Fruit fly (Drosophila melanogaster) whole organism, embryonic: ENCODE results near the gene Patr-1.

ENCODE experiments used
- Awh ChIP-seq: fragments of 200-800 bp; sonication (Bioruptor generic); IDR thresholded peaks from 2 replicates; pipeline ENCODE4, ENCODE4 v1.3.6; 2022; ENCODE audit warnings: missing biosample characterization, missing genetic modification characterization
- CG10543 ChIP-seq: fragments of 200-800 bp; sonication (Bioruptor generic); optimal IDR thresholded peaks from 3 replicates; lab custom pipeline; 2017; ENCODE audit warnings: missing biosample characterization, mild to moderate bottlenecking, missing genetic modification characterization, moderate library complexity
- CG11504 ChIP-seq: fragments of 200-800 bp; sonication (Bioruptor generic); optimal IDR thresholded peaks from 3 replicates; lab custom pipeline; 2019; ENCODE audit warnings: missing biosample characterization, mild to moderate bottlenecking, missing genetic modification characterization, moderate library complexity
- CG11723 ChIP-seq: fragments of 200-800 bp; sonication (Bioruptor generic); optimal IDR thresholded peaks from 2 replicates; lab custom pipeline; 2017; ENCODE audit warnings: missing biosample characterization, mild to moderate bottlenecking, missing genetic modification characterization
- CG12104 ChIP-seq: fragments of 200-800 bp; sonication (Bioruptor generic); optimal IDR thresholded peaks from 3 replicates; lab custom pipeline; 2016; ENCODE audit warnings: missing biosample characterization, missing genetic modification characterization
- CG12769 ChIP-seq: fragments of 200-800 bp; sonication (Bioruptor generic); optimal IDR thresholded peaks from 2 replicates; lab custom pipeline; 2019; ENCODE audit warnings: missing biosample characterization, mild to moderate bottlenecking, missing genetic modification characterization, moderate library complexity
- CG13287 ChIP-seq: fragments of 200-800 bp; sonication (Bioruptor generic); IDR thresholded peaks from 2 replicates; pipeline ENCODE4 v1.3.6; 2022; ENCODE audit warnings: missing biosample characterization, missing genetic modification characterization; ENCODE audit not compliant: partially characterized antibody
- CG13296 ChIP-seq: fragments of 200-800 bp; sonication (Bioruptor generic); optimal IDR thresholded peaks from 3 replicates; lab custom pipeline; 2018; ENCODE audit warnings: missing biosample characterization, mild to moderate bottlenecking, missing genetic modification characterization
- CG14014 ChIP-seq: fragments of 200-800 bp; sonication (Bioruptor generic); IDR thresholded peaks from 2 replicates; pipeline ENCODE4 v1.3.6; 2022; ENCODE audit warnings: missing biosample characterization, missing genetic modification characterization
- CG14965 ChIP-seq: fragments of 200-800 bp; sonication (Bioruptor generic); optimal IDR thresholded peaks from 2 replicates; lab custom pipeline; 2016; ENCODE audit warnings: missing biosample characterization, missing genetic modification characterization, borderline replicate concordance
- CG15479 ChIP-seq: fragments of 200-800 bp; sonication (Bioruptor generic); optimal IDR thresholded peaks from 3 replicates; lab custom pipeline; 2019; ENCODE audit warnings: missing biosample characterization, mild to moderate bottlenecking, missing genetic modification characterization, moderate library complexity
- CG1602 ChIP-seq: fragments of 200-800 bp; sonication (Bioruptor generic); optimal IDR thresholded peaks from 3 replicates; lab custom pipeline; 2016; ENCODE audit warnings: missing biosample characterization, missing genetic modification characterization
- CG16779 ChIP-seq: fragments of 200-800 bp; sonication (Bioruptor generic); IDR thresholded peaks from 2 replicates; pipeline ENCODE4 v1.3.6; 2022; ENCODE audit warnings: missing biosample characterization, missing genetic modification characterization
- CG17612 ChIP-seq: fragments of 200-800 bp; sonication (Bioruptor generic); IDR thresholded peaks from 2 replicates; pipeline ENCODE4 v1.3.6; 2022; ENCODE audit warnings: missing biosample characterization, missing genetic modification characterization
- CG17912 ChIP-seq: fragments of 200-800 bp; sonication (Bioruptor generic); optimal IDR thresholded peaks from 2 replicates; lab custom pipeline; 2018; ENCODE audit warnings: missing biosample characterization, mild to moderate bottlenecking, missing genetic modification characterization
- CG18262 ChIP-seq: fragments of 200-800 bp; optimal IDR thresholded peaks from 3 replicates; lab custom pipeline; 2019; ENCODE audit warnings: missing biosample characterization, mild to moderate bottlenecking, missing genetic modification characterization, moderate library complexity
- CG18619 ChIP-seq: fragments of 200-800 bp; sonication (Bioruptor generic); optimal IDR thresholded peaks from 3 replicates; lab custom pipeline; 2017; ENCODE audit warnings: missing biosample characterization, mild to moderate bottlenecking, missing genetic modification characterization
- CG2116 ChIP-seq: fragments of 200-800 bp; sonication (Bioruptor generic); optimal IDR thresholded peaks from 3 replicates; lab custom pipeline; 2018; ENCODE audit warnings: missing biosample characterization, mild to moderate bottlenecking, missing genetic modification characterization
- CG31388 ChIP-seq: fragments of 200-800 bp; sonication (Bioruptor generic); optimal IDR thresholded peaks from 2 replicates; lab custom pipeline; 2016; ENCODE audit warnings: missing biosample characterization, missing genetic modification characterization
- CG3281 ChIP-seq: fragments of 200-800 bp; sonication (Bioruptor generic); optimal IDR thresholded peaks from 3 replicates; lab custom pipeline; 2017; ENCODE audit warnings: missing biosample characterization, mild to moderate bottlenecking, missing genetic modification characterization
- CG5245 ChIP-seq: fragments of 200-800 bp; sonication (Bioruptor generic); optimal IDR thresholded peaks from 3 replicates; lab custom pipeline; 2016; ENCODE audit warnings: missing biosample characterization, missing genetic modification characterization
- CG6813 ChIP-seq: fragments of 200-800 bp; sonication (Bioruptor generic); optimal IDR thresholded peaks from 2 replicates; lab custom pipeline; 2017; ENCODE audit warnings: missing biosample characterization, missing genetic modification characterization, mild to moderate bottlenecking, moderate library complexity, missing genetic modification reagents
- CG7372 ChIP-seq: fragments of 200-800 bp; sonication (Bioruptor generic); IDR thresholded peaks from 2 replicates; pipeline ENCODE4 v1.3.6; 2022; ENCODE audit warnings: missing biosample characterization, missing genetic modification characterization
- CG8388 ChIP-seq: fragments of 200-800 bp; sonication (Bioruptor generic); optimal IDR thresholded peaks from 2 replicates; lab custom pipeline; 2019; ENCODE audit warnings: missing biosample characterization, mild to moderate bottlenecking, missing genetic modification characterization, moderate library complexity
- CG9876 ChIP-seq: fragments of 200-800 bp; sonication (Bioruptor generic); optimal IDR thresholded peaks from 2 replicates; lab custom pipeline; 2016; ENCODE audit warnings: missing biosample characterization, missing genetic modification characterization
- CkIIα-i1 ChIP-seq: fragments of 200-800 bp; sonication (Bioruptor generic); IDR thresholded peaks from 2 replicates; pipeline ENCODE4 v1.3.6; 2022; ENCODE audit warnings: missing biosample characterization, missing genetic modification characterization
- CoRest ChIP-seq: fragments of 200-800 bp; sonication (Bioruptor generic); optimal IDR thresholded peaks from 3 replicates; lab custom pipeline; 2018; ENCODE audit warnings: missing biosample characterization, mild to moderate bottlenecking, missing genetic modification characterization, moderate library complexity
- Dip2 ChIP-seq: fragments of 200-800 bp; sonication (Bioruptor generic); IDR thresholded peaks from 2 replicates; pipeline ENCODE4 v1.3.6; 2022; ENCODE audit warnings: missing biosample characterization, missing genetic modification characterization
- Gsc ChIP-seq: fragments of 200-800 bp; sonication (Bioruptor generic); IDR thresholded peaks from 2 replicates; pipeline ENCODE4 v1.3.6; 2022; ENCODE audit warnings: missing biosample characterization, missing genetic modification characterization
- Hr51 ChIP-seq, 2 experiments: fragments of 200-800 bp; sonication (Bioruptor generic); optimal IDR thresholded peaks; 2 replicates in 1 of 2; 3 replicates in 1 of 2; lab custom pipeline; 2016 to 2018; ENCODE audit warnings: missing biosample characterization in 2 of 2, missing genetic modification characterization in 2 of 2, mild to moderate bottlenecking in 1 of 2, moderate library complexity in 1 of 2
- MBD-R2 ChIP-seq: fragments of 200-800 bp; sonication (Bioruptor generic); IDR thresholded peaks from 2 replicates; pipeline ENCODE4 v1.3.6; 2022; ENCODE audit warnings: missing biosample characterization, missing genetic modification characterization
- Nf-YA ChIP-seq: fragments of 200-800 bp; sonication (Bioruptor generic); IDR thresholded peaks from 2 replicates; pipeline ENCODE4 v1.3.6; 2022; ENCODE audit warnings: missing biosample characterization, missing genetic modification characterization
- Sry-β ChIP-seq: fragments of 200-800 bp; sonication (Bioruptor generic); optimal IDR thresholded peaks from 2 replicates; lab custom pipeline; 2018; ENCODE audit warnings: missing biosample characterization, mild to moderate bottlenecking, missing genetic modification characterization, moderate library complexity
- Xbp1 ChIP-seq: fragments of 200-800 bp; sonication (Bioruptor generic); optimal IDR thresholded peaks from 3 replicates; lab custom pipeline; 2016; ENCODE audit warnings: missing biosample characterization, mild to moderate bottlenecking, missing genetic modification characterization
- ac ChIP-seq: fragments of 200-800 bp; sonication (Bioruptor generic); optimal IDR thresholded peaks from 3 replicates; lab custom pipeline; 2017; ENCODE audit warnings: missing biosample characterization, mild to moderate bottlenecking, missing genetic modification characterization
- al ChIP-seq: fragments of 200-800 bp; sonication (Bioruptor generic); IDR thresholded peaks from 2 replicates; pipeline ENCODE4 v1.3.6; 2022; ENCODE audit warnings: missing biosample characterization, missing genetic modification characterization
- ash1 ChIP-seq: fragments of 200-800 bp; sonication (Bioruptor generic); optimal IDR thresholded peaks from 2 replicates; lab custom pipeline; 2018; ENCODE audit warnings: missing biosample characterization, mild to moderate bottlenecking, missing genetic modification characterization
- bbx ChIP-seq: fragments of 200-800 bp; sonication (Bioruptor generic); IDR thresholded peaks from 2 replicates; pipeline ENCODE4 v1.3.6; 2022; ENCODE audit warnings: missing biosample characterization, missing genetic modification characterization; ENCODE audit not compliant: partially characterized antibody
- dysf ChIP-seq: fragments of 200-800 bp; sonication (Bioruptor generic); IDR thresholded peaks from 3 replicates; pipeline ENCODE4 v1.3.6; 2022; ENCODE audit warnings: missing biosample characterization, missing genetic modification characterization
- eyg ChIP-seq: fragments of 200-800 bp; sonication (Bioruptor generic); optimal IDR thresholded peaks from 3 replicates; lab custom pipeline; 2016; ENCODE audit warnings: missing biosample characterization, missing genetic modification characterization
- hbn ChIP-seq: fragments of 200-800 bp; sonication (Bioruptor generic); IDR thresholded peaks from 2 replicates; pipeline ENCODE4 v1.3.6; 2022; ENCODE audit warnings: missing biosample characterization, missing genetic modification characterization; ENCODE audit not compliant: partially characterized antibody
- hkb ChIP-seq, 2 experiments: fragments of 200-800 bp in 1 of 2; fragments of >200 bp in 1 of 2; sonication (Bioruptor generic) in 1 of 2; IDR thresholded peaks in 1 of 2; optimal IDR thresholded peaks in 1 of 2; 2 replicates each; pipeline versions ENCODE4 v1.3.6 to Lab custom; 2017 to 2022; ENCODE audit warnings: missing biosample characterization in 1 of 2, missing genetic modification characterization in 1 of 2
- jing ChIP-seq: fragments of 200-800 bp; sonication (Bioruptor generic); optimal IDR thresholded peaks from 2 replicates; lab custom pipeline; 2018; ENCODE audit warnings: missing biosample characterization, mild to moderate bottlenecking, missing genetic modification characterization
- lab ChIP-seq: fragments of 200-800 bp; sonication (Bioruptor generic); optimal IDR thresholded peaks from 3 replicates; lab custom pipeline; 2017; ENCODE audit warnings: missing biosample characterization, missing genetic modification characterization, mild to moderate bottlenecking, moderate library complexity, missing genetic modification reagents
- pum ChIP-seq: fragments of 200-800 bp; sonication (Bioruptor generic); optimal IDR thresholded peaks from 2 replicates; lab custom pipeline; 2016; ENCODE audit warnings: missing biosample characterization, missing genetic modification characterization
- schlank ChIP-seq: fragments of 200-800 bp; sonication (Bioruptor generic); optimal IDR thresholded peaks from 2 replicates; lab custom pipeline; 2018; ENCODE audit warnings: missing biosample characterization, mild to moderate bottlenecking, missing genetic modification characterization
- seq ChIP-seq: fragments of 200-800 bp; sonication (Bioruptor generic); IDR thresholded peaks from 2 replicates; pipeline ENCODE4 v1.3.6; 2022; ENCODE audit warnings: missing biosample characterization, missing genetic modification characterization
- sim ChIP-seq: fragments of 200-800 bp; sonication (Bioruptor generic); IDR thresholded peaks from 2 replicates; pipeline ENCODE4 v1.3.6; 2022; ENCODE audit warnings: missing biosample characterization, missing genetic modification characterization
- vfl ChIP-seq: fragments of 200-800 bp; sonication (Bioruptor generic); optimal IDR thresholded peaks from 2 replicates; lab custom pipeline; 2016; ENCODE audit warnings: missing biosample characterization, missing genetic modification characterization
- yki ChIP-seq: fragments of >200 bp; optimal IDR thresholded peaks from 3 replicates; lab custom pipeline; 2018

The Patr-1 gene

dm6 chr3R:17079859-17080255 lies 36.5 kb downstream of the Patr-1 start, which contains the start of the genes Keap1 and kuk (continued):
- TF ChIP-seq hkb (optimal IDR thresholded peaks at IDR 0.05; lab: Kevin White, UChicago) (peak; percentile 85), hkb (GFP tag; IDR thresholded peaks at IDR 0.05; lab: Robert Waterston, UW) (peak; percentile 7; the same call in 1 of the 2 replicates), CG10543 (GFP tag; lab: Kevin White, UChicago) (peak; percentile 37), CG2116 (GFP tag; lab: Kevin White, UChicago) (peak; percentile 72), Xbp1 (GFP tag; lab: Kevin White, UChicago) (peak; percentile 71), CG31388 (GFP tag; lab: Kevin White, UChicago) (no peak), jing (GFP tag; lab: Kevin White, UChicago) (no peak), CG11504 (tag; lab: Kevin White, UChicago) (peak; percentile 45), ash1 (GFP tag; lab: Kevin White, UChicago) (no peak), CG17612 (GFP tag; lab: Robert Waterston, UW) (no peak), CG18262 (no peak), CG15479 (no peak), Nf-YA (GFP tag; lab: Robert Waterston, UW) (no peak), Dip2 (GFP tag; lab: Robert Waterston, UW) (no peak), Hr51 (GFP tag; optimal IDR thresholded peaks at IDR 0.05; lab: Kevin White, UChicago) (peak in 1 of 2 experiments; percentile 69), CkIIα-i1 (GFP tag; lab: Robert Waterston, UW) (no peak), CG12769 (tag; lab: Kevin White, UChicago) (no peak), pum (GFP tag; lab: Kevin White, UChicago) (peak; percentile 63), ac (GFP tag; lab: Kevin White, UChicago) (no peak), CG18619 (GFP tag; lab: Kevin White, UChicago) (peak; percentile 20), CG8388 (GFP tag; lab: Kevin White, UChicago) (no peak), MBD-R2 (peak; percentile 42), sim (no peak), yki (no peak), eyg (GFP tag; lab: Kevin White, UChicago) (peak; percentile 58), CG17912 (GFP tag; lab: Kevin White, UChicago) (peak; percentile 6), CG14965 (no peak), Gsc (no peak), CG14014 (GFP tag; lab: Robert Waterston, UW) (peak; percentile 51), CG5245 (GFP tag; lab: Kevin White, UChicago) (peak; percentile 21), CG13287 (peak; percentile 91), CG3281 (GFP tag; lab: Kevin White, UChicago) (no peak), CG16779 (GFP tag; lab: Robert Waterston, UW) (no peak), al (peak; percentile 44; the same call in 1 of the 2 replicates), CG9876 (GFP tag; lab: Kevin White, UChicago) (peak; percentile 24), hbn (peak; percentile 83), CG13296 (GFP tag; lab: Kevin White, UChicago) (no peak), Awh (no peak), vfl (GFP tag; lab: Kevin White, UChicago) (peak; percentile 24), seq (GFP tag; lab: Robert Waterston, UW) (0 out of 2 replicates have a peak, but pooled peaks have one; percentile 0), CoRest (tag; lab: Kevin White, UChicago) (peak; percentile 67), CG12104 (GFP tag; lab: Kevin White, UChicago) (peak; percentile 51), CG11723 (no peak), bbx (GFP tag; lab: Robert Waterston, UW) (peak; percentile 77), CG7372 (no peak), dysf (GFP tag; lab: Robert Waterston, UW) (peak; percentile 25; the same call in 1 of the 3 replicates), schlank (tag; lab: Kevin White, UChicago) (peak; percentile 44), Sry-β (GFP tag; lab: Kevin White, UChicago) (no peak), CG1602 (GFP tag; lab: Kevin White, UChicago) (peak; percentile 59), CG6813 (GFP tag; lab: Kevin White, UChicago) (no peak), lab (peak; percentile 67)
